Fruit fly (Drosophila melanogaster) whole organism, adult: ENCODE results near the gene Eip74EF.

ENCODE experiments used
- CG11617 ChIP-seq: fragments of 200-800 bp; sonication (Bioruptor generic); optimal IDR thresholded peaks from 2 replicates; lab custom pipeline; 2017; ENCODE audit warnings: mild to moderate bottlenecking, missing biosample characterization, missing genetic modification reagents, missing genetic modification characterization
- CG12768 ChIP-seq: fragments of 200-800 bp; sonication (Bioruptor generic); optimal IDR thresholded peaks from 2 replicates; lab custom pipeline; 2017; ENCODE audit warnings: missing biosample characterization, missing genetic modification characterization, mild to moderate bottlenecking, moderate library complexity, missing genetic modification reagents
- CG14711 ChIP-seq: fragments of 200-800 bp; sonication (Bioruptor generic); optimal IDR thresholded peaks from 2 replicates; lab custom pipeline; 2018; ENCODE audit warnings: missing biosample characterization, mild to moderate bottlenecking, missing genetic modification characterization, moderate library complexity
- CG1620 ChIP-seq: fragments of 200-800 bp; sonication (Bioruptor generic); optimal IDR thresholded peaks from 2 replicates; lab custom pipeline; 2016; ENCODE audit warnings: missing biosample characterization, missing genetic modification characterization
- CG33017 ChIP-seq: fragments of 200-800 bp; sonication (Bioruptor generic); optimal IDR thresholded peaks from 2 replicates; lab custom pipeline; 2018; ENCODE audit warnings: missing biosample characterization, mild to moderate bottlenecking, missing genetic modification characterization, moderate library complexity
- CG5204 ChIP-seq: fragments of 200-800 bp; sonication (Bioruptor generic); optimal IDR thresholded peaks from 2 replicates; lab custom pipeline; 2016; ENCODE audit warnings: missing biosample characterization, missing genetic modification characterization
- CG7045 ChIP-seq: fragments of 200-800 bp; sonication (Bioruptor generic); optimal IDR thresholded peaks from 2 replicates; lab custom pipeline; 2017; ENCODE audit warnings: missing biosample characterization, mild to moderate bottlenecking, missing genetic modification characterization
- CG7101 ChIP-seq: fragments of 200-800 bp; sonication (Bioruptor generic); optimal IDR thresholded peaks from 2 replicates; lab custom pipeline; 2018; ENCODE audit warnings: missing biosample characterization, mild to moderate bottlenecking, missing genetic modification characterization, moderate library complexity
- Clk ChIP-seq: fragments of 200-800 bp; sonication (Bioruptor generic); optimal IDR thresholded peaks from 2 replicates; lab custom pipeline; 2017; ENCODE audit warnings: missing biosample characterization, missing genetic modification characterization
- Crg-1 ChIP-seq: fragments of 200-800 bp; sonication (Bioruptor generic); optimal IDR thresholded peaks from 2 replicates; lab custom pipeline; 2016; ENCODE audit warnings: missing biosample characterization, missing genetic modification characterization
- Hr96 ChIP-seq: fragments of 200-800 bp; sonication (Bioruptor generic); optimal IDR thresholded peaks from 2 replicates; lab custom pipeline; 2016; ENCODE audit warnings: missing biosample characterization, missing genetic modification characterization
- Mnt ChIP-seq: fragments of 200-800 bp; sonication (Bioruptor generic); optimal IDR thresholded peaks from 2 replicates; lab custom pipeline; 2016; ENCODE audit warnings: missing biosample characterization, mild to moderate bottlenecking, missing genetic modification characterization
- bab1 ChIP-seq: fragments of 200-800 bp; sonication (Bioruptor generic); optimal IDR thresholded peaks from 3 replicates; lab custom pipeline; 2019; ENCODE audit warnings: missing biosample characterization, mild to moderate bottlenecking, missing genetic modification characterization, moderate library complexity
- cic ChIP-seq: fragments of 200-800 bp; sonication (Bioruptor generic); optimal IDR thresholded peaks from 2 replicates; lab custom pipeline; 2017; ENCODE audit warnings: missing biosample characterization, mild to moderate bottlenecking, missing genetic modification characterization, moderate library complexity
- cnc ChIP-seq, 2 experiments: fragments of >200 bp; optimal IDR thresholded peaks; 2 replicates each; lab custom pipeline; 2017
- kay ChIP-seq: fragments of 200-800 bp; sonication (Bioruptor generic); peaks from one replicate; lab custom pipeline; 2016; ENCODE audit warnings: missing biosample characterization, missing genetic modification characterization, borderline replicate concordance
- ovo ChIP-seq: fragments of 200-800 bp; sonication (Bioruptor generic); optimal IDR thresholded peaks from 2 replicates; lab custom pipeline; 2016; ENCODE audit warnings: missing biosample characterization, missing genetic modification characterization
- pad ChIP-seq: fragments of 200-800 bp; sonication (Bioruptor generic); optimal IDR thresholded peaks from 3 replicates; lab custom pipeline; 2017; ENCODE audit warnings: missing biosample characterization, missing genetic modification characterization, mild to moderate bottlenecking, moderate library complexity, missing genetic modification reagents
- tj ChIP-seq: fragments of 200-800 bp; sonication (Bioruptor generic); optimal IDR thresholded peaks from 3 replicates; lab custom pipeline; 2017; ENCODE audit warnings: missing biosample characterization, mild to moderate bottlenecking, missing genetic modification characterization, moderate library complexity
- toe ChIP-seq: fragments of 200-800 bp; sonication (Bioruptor generic); optimal IDR thresholded peaks from 2 replicates; lab custom pipeline; 2016; ENCODE audit warnings: missing biosample characterization, missing genetic modification characterization

Gene Eip74EF

dm6 chr3L:17647543-17647942, 28.4 kb upstream of the Eip74EF start:
- no peak for TF ChIP-seq CG7101 (tag; lab: Kevin White, UChicago)
- no peak for TF ChIP-seq cnc (optimal IDR thresholded peaks at IDR 0.05; lab: Kevin White, UChicago)
- peak; percentile 76 for TF ChIP-seq kay (GFP tag; lab: Kevin White, UChicago)
- no peak for TF ChIP-seq CG12768 (GFP tag; lab: Kevin White, UChicago)
- TF ChIP-seq CG33017 (tag; lab: Kevin White, UChicago) = no peak
- TF ChIP-seq Crg-1 = no peak

- TF ChIP-seq kay (GFP tag; lab: Kevin White, UChicago) (peak; percentile 42), cnc (optimal IDR thresholded peaks at IDR 0.05; lab: Kevin White, UChicago) (no peak)
Observed at dm6 chr3L:17646637-17647036, 27.5 kb upstream of the Eip74EF start, which contains the start of gene CG43085. Gene CG43085 (minus strand): TSS chr3L:17646737.

DNA sequence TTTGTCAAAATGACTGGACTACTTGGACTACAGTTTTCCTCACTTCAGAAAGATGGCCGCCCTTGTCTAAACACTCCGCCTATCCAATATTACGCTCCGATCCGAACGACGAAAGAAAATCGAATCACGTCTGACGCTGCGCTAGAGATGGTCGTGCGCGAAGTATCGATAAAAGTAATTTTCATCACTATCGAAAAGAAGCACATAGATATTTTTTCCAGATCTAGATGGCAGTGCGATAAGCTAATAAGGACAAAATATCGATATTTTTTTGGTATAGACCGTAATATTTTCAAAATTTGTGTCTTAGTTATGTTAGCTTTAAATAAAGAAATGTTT, 25.8 kb upstream of the Eip74EF start, which contains the start of gene Pep:
Gene Pep, minus strand, starts transcription at position 131 of the 339 bp plus-strand sequence.
- TF ChIP-seq ovo (GFP tag; lab: Kevin White, UChicago) (peak; percentile 5), CG1620 (GFP tag; lab: Kevin White, UChicago) (peak; percentile 60), CG7045 (no peak), toe (GFP tag; lab: Kevin White, UChicago) (peak; percentile 31), Mnt (GFP tag; lab: Kevin White, UChicago) (peak; percentile 54), kay (GFP tag; lab: Kevin White, UChicago) (peak; percentile 81), CG7101 (tag; lab: Kevin White, UChicago) (peak; percentile 52), cnc (optimal IDR thresholded peaks at IDR 0.05; lab: Kevin White, UChicago) (no peak), cic (GFP tag; lab: Kevin White, UChicago) (peak; percentile 21), CG5204 (GFP tag; lab: Kevin White, UChicago) (no peak), CG14711 (tag; lab: Kevin White, UChicago) (peak; percentile 18), bab1 (GFP tag; lab: Kevin White, UChicago) (peak; percentile 57)

DNA sequence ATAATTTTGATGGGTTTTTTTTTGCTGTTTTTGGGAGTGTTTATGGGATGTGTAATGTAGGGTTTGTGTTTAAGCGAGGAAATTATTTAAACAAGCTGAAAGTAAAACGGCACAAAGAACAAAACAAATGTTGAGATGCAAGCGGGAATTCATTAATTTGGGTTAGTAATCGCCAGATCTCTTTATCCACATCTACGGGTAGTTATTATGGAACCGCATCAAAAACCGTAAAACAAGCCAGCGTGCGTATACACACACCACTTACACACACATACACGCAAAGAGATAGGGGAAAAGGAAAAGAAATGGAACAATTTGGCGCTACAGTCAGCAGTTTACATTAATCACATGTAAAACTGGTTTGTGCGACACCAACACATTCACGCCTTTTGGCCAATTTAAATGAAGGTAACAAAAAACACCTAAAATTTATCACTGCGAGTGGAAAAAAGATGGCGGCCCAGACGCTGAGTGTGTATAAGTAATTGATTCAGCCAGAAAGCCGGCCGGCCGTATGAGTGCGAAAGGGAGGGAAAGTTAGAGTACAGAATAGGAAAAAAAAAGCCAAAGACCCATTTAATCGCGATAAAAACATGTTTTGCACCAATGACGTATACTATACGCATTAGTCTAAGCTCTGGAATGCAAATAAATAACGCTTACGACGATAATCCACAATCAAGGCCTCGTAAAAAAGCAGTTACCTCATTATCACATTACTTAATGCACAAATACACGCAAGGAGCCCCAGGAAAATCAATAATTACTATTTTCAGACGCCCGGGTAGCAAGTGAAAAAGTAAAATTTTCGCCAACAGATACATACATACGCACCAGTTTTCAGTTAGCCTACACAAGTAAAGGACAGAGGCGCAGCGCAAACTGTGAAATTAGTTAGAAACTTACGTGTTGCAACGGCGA, 25.1 kb upstream of the Eip74EF start:
- peak; percentile 3 for TF ChIP-seq Crg-1
- peak; percentile 53 for TF ChIP-seq bab1 (GFP tag; lab: Kevin White, UChicago)
- TF ChIP-seq Mnt (GFP tag; lab: Kevin White, UChicago) = peak; percentile 49
- TF ChIP-seq CG7101 (tag; lab: Kevin White, UChicago) = no peak
- TF ChIP-seq pad = peak; percentile 95
- peak; percentile 73 for TF ChIP-seq kay (GFP tag; lab: Kevin White, UChicago)
- no peak for TF ChIP-seq CG1620 (GFP tag; lab: Kevin White, UChicago)
- no peak for TF ChIP-seq CG5204 (GFP tag; lab: Kevin White, UChicago)
- peak; percentile 10 for TF ChIP-seq ovo (GFP tag; lab: Kevin White, UChicago)
- TF ChIP-seq cic (GFP tag; lab: Kevin White, UChicago) = peak; percentile 75
- peak; percentile 94 for TF ChIP-seq tj (GFP tag; lab: Kevin White, UChicago)
- TF ChIP-seq Hr96 (GFP tag; lab: Kevin White, UChicago) = no peak
- TF ChIP-seq CG12768 (GFP tag; lab: Kevin White, UChicago) = peak; percentile 20

- TF ChIP-seq toe (GFP tag; lab: Kevin White, UChicago) (no peak), CG33017 (tag; lab: Kevin White, UChicago) (no peak), CG1620 (GFP tag; lab: Kevin White, UChicago) (no peak), kay (GFP tag; lab: Kevin White, UChicago) (no peak), CG7045 (no peak), CG5204 (GFP tag; lab: Kevin White, UChicago) (no peak), Clk (GFP tag; lab: Kevin White, UChicago) (no peak), ovo (GFP tag; lab: Kevin White, UChicago) (no peak), Mnt (GFP tag; lab: Kevin White, UChicago) (no peak), CG7101 (tag; lab: Kevin White, UChicago) (no peak), cnc (optimal IDR thresholded peaks at IDR 0.05; lab: Kevin White, UChicago) (no peak), Crg-1 (no peak), bab1 (GFP tag; lab: Kevin White, UChicago) (no peak), cic (GFP tag; lab: Kevin White, UChicago) (no peak), pad (no peak)
Observed at dm6 chr3L:17642017-17642416, 22.9 kb upstream of the Eip74EF start.

- TF ChIP-seq CG14711 (tag; lab: Kevin White, UChicago) (no peak), CG33017 (tag; lab: Kevin White, UChicago) (no peak), CG12768 (GFP tag; lab: Kevin White, UChicago) (no peak), CG7045 (no peak), cic (GFP tag; lab: Kevin White, UChicago) (no peak), pad (no peak)
Observed at dm6 chr3L:17638649-17639048, 19.5 kb upstream of the Eip74EF start.

- TF ChIP-seq CG11617 (GFP tag; lab: Kevin White, UChicago) (no peak), kay (GFP tag; lab: Kevin White, UChicago) (peak; percentile 90), CG33017 (tag; lab: Kevin White, UChicago) (no peak), Crg-1 (no peak)
Observed at dm6 chr3L:17637809-17638208, 18.7 kb upstream of the Eip74EF start.
